Worm (Caenorhabditis elegans): ENCODE data around the gene ubh-4.

The ubh-4 gene

ce11 chrII:8028246-8028694 is 11.1 kb downstream of the ubh-4 start (continued):
- no peak for TF ChIP-seq nhr-10 (tag; optimal IDR thresholded peaks at IDR 0.05)
- TF ChIP-seq nhr-111 (GFP tag; optimal IDR thresholded peaks at IDR 0.05) = no peak
- TF ChIP-seq aha-1 (tag) = peak; percentile 99
- peak; percentile 55 for TF ChIP-seq lin-15B (tag; optimal IDR thresholded peaks at IDR 0.05)
- TF ChIP-seq nhr-76 (tag; optimal IDR thresholded peaks at IDR 0.05) = no peak
- TF ChIP-seq lin-29 (GFP tag; IDR thresholded peaks at IDR 0.05) = no peak
- peak; percentile 97 for TF ChIP-seq set-16 (GFP tag; IDR thresholded peaks at IDR 0.05)
- no peak for TF ChIP-seq nhr-237 (tag; optimal IDR thresholded peaks at IDR 0.05)
- TF ChIP-seq egl-43 (GFP tag; IDR thresholded peaks at IDR 0.05) = peak; percentile 93
- TF ChIP-seq skn-1 (tag; optimal IDR thresholded peaks at IDR 0.05) = no peak
- TF ChIP-seq F10B5.3 (tag; optimal IDR thresholded peaks at IDR 0.05) = peak; percentile 82
- TF ChIP-seq mes-2 (tag; optimal IDR thresholded peaks at IDR 0.05; ENCODE audit: poor library complexity, severe bottlenecking) = peak; percentile 74
- TF ChIP-seq tra-1 (GFP tag; IDR thresholded peaks at IDR 0.05) = peak; percentile 71; the same call in 1 of the 2 replicates
- peak; percentile 81 for TF ChIP-seq vab-7 (GFP tag; IDR thresholded peaks at IDR 0.05)

- TF ChIP-seq F10B5.3 (tag; optimal IDR thresholded peaks at IDR 0.05) (no peak), lin-15B (tag; optimal IDR thresholded peaks at IDR 0.05) (no peak), arid-1 (GFP tag; conservative IDR thresholded peaks at IDR 0.05) (no peak), ama-1 (optimal IDR thresholded peaks at IDR 0.05) (no peak), ceh-82 (tag; optimal IDR thresholded peaks at IDR 0.05) (no peak), fos-1 (tag; optimal IDR thresholded peaks at IDR 0.05) (no peak), skn-1 (tag; optimal IDR thresholded peaks at IDR 0.05) (no peak), zag-1 (tag; optimal IDR thresholded peaks at IDR 0.05) (no peak), ceh-28 (tag; optimal IDR thresholded peaks at IDR 0.05) (no peak), lin-13 (GFP tag; optimal IDR thresholded peaks at IDR 0.05) (no peak), madf-5 (GFP tag; IDR thresholded peaks at IDR 0.05) (no peak), nhr-77 (tag; optimal IDR thresholded peaks at IDR 0.05) (no peak), snpc-1.2 (GFP tag; IDR thresholded peaks at IDR 0.05) (no peak), daf-8 (GFP tag; IDR thresholded peaks at IDR 0.05) (no peak), egl-27 (tag; optimal IDR thresholded peaks at IDR 0.05) (no peak), nhr-11 (tag; optimal IDR thresholded peaks at IDR 0.05) (no peak), nhr-25 (tag; optimal IDR thresholded peaks at IDR 0.05; ENCODE audit: borderline replicate concordance, insufficient read depth) (no peak), madf-9 (GFP tag; conservative IDR thresholded peaks at IDR 0.05) (no peak), php-3 (GFP tag; IDR thresholded peaks at IDR 0.05) (no peak)
Observed at ce11 chrII:8027663-8028062, 11.7 kb downstream of the ubh-4 start, which contains the start of gene swsn-7. TSS of gene swsn-7 (minus strand) at chrII:8027763.

ce11 chrII:8022461-8022860 is 16.9 kb downstream of the ubh-4 start, which contains the start of gene hda-2:
TSS of gene hda-2 (minus strand) at chrII:8022561.
- TF ChIP-seq lin-38 (GFP tag; IDR thresholded peaks at IDR 0.05) (0 out of 2 replicates have a peak, but pooled peaks have one; percentile 9), skn-1 (tag; optimal IDR thresholded peaks at IDR 0.05) (no peak)

DNA sequence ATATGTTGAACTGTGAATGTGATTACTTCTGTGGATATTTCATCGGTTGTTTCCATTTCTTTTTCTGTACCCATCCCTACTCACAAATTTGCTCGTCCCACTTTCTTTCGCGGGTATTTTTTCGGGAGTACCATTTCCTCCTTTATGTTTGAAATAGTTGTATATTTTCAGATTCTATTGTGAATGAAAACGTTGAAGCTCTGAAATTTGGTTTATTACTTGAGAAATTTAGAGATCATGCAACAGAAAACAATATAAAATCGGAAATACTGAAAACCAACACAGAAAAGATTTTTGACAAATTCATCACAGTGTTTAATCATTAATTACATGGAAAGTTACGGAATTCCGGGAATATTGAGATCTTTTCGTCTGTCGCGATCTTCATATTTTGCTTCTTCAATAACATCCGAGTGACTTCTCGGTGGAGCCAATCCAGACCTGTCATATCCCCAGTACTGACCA is 18.8 kb downstream of the ubh-4 start:
- TF ChIP-seq lin-38 (GFP tag; IDR thresholded peaks at IDR 0.05) (peak; percentile 27; the same call in 1 of the 2 replicates), mep-1 (tag; optimal IDR thresholded peaks at IDR 0.05) (peak; percentile 8), zfp-3 (GFP tag; conservative IDR thresholded peaks at IDR 0.05) (peak; percentile 50; the same call in 1 of the 2 replicates), T20F7.1 (GFP tag; optimal IDR thresholded peaks at IDR 0.05) (peak; percentile 7), saeg-2 (GFP tag; IDR thresholded peaks at IDR 0.05) (0 out of 2 replicates have a peak, but pooled peaks have one; percentile 22), sdz-12 (GFP tag; optimal IDR thresholded peaks at IDR 0.05) (peak; percentile 69), gei-8 (GFP tag; optimal IDR thresholded peaks at IDR 0.05) (peak; percentile 42), T26A8.4 (GFP tag; IDR thresholded peaks at IDR 0.05) (0 out of 2 replicates have a peak, but pooled peaks have one; percentile 48), spr-3 (GFP tag; optimal IDR thresholded peaks at IDR 0.05) (no peak), dve-1 (tag; optimal IDR thresholded peaks at IDR 0.05; ENCODE audit: insufficient read depth) (peak; percentile 13), nhr-111 (GFP tag; optimal IDR thresholded peaks at IDR 0.05) (no peak), pha-4 (GFP tag; IDR thresholded peaks at IDR 0.05) (peak; percentile 45; the same call in 1 of the 2 replicates), pha-4 (tag; optimal IDR thresholded peaks at IDR 0.05) (no peak), nhr-41 (GFP tag; IDR thresholded peaks at IDR 0.05) (0 out of 2 replicates have a peak, but pooled peaks have one; percentile 5), arid-1 (GFP tag; conservative IDR thresholded peaks at IDR 0.05) (0 out of 2 replicates have a peak, but pooled peaks have one; percentile 3), ama-1 (optimal IDR thresholded peaks at IDR 0.05) (peak; percentile 39), aha-1 (tag) (peak; percentile 83), daf-16 (GFP tag; optimal IDR thresholded peaks at IDR 0.05) (peak in 1 of 2 experiments; percentile 16), daf-16 (tag; optimal IDR thresholded peaks at IDR 0.05) (peak; percentile 20), egl-43 (GFP tag; IDR thresholded peaks at IDR 0.05) (no peak), unc-39 (tag; optimal IDR thresholded peaks at IDR 0.05) (no peak)

Data from whole organism, L4 larva.